Worm (Caenorhabditis elegans): ENCODE results near the gene glr-2.

Gene glr-2

DNA sequence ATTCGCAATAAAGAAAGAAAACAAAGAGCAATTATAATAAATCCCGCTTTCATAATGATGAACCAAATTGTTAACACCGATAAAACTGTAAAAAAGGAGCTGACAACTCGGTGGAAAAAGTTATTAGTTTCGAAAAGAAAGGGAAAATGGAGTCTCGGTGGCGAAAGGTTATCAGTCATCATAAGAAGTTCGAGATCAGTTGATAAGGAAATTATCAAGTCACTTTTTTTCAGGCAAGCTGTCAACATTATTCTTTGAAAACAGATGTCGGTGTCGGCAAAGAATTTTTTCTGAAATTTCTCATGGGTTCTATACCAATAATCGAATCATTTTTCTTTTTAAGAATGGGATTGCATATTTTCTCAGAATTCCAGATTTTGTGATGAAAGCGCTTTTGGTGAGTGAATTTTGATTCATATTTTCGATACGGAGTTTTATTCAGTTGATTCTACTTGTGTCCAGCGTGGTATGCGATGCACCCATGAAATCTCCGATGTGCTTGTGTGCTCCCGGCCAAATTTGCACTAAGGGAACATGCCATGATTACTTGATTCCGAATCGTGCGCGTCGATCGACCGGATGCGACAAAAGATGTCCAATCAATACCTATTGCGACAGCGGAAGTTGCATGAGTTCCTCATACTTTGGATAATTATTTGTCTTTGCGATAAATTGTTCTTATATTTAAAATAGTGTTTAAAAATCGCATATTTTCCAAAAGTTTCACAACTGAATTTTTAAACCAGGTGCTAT is 43.7 kb upstream of the glr-2 start, which contains the start of the genes F37C12.21 and F37C12.10 (continued):
- TF ChIP-seq dox-1 (GFP tag; IDR thresholded peaks at IDR 0.05), result peak; percentile 51
- no peak for TF ChIP-seq Y67H2A.10 (GFP tag; conservative IDR thresholded peaks at IDR 0.05)
- TF ChIP-seq egl-18 (GFP tag; IDR thresholded peaks at IDR 0.05), result no peak
- TF ChIP-seq F57C9.4 (tag; optimal IDR thresholded peaks at IDR 0.05), result no peak

DNA sequence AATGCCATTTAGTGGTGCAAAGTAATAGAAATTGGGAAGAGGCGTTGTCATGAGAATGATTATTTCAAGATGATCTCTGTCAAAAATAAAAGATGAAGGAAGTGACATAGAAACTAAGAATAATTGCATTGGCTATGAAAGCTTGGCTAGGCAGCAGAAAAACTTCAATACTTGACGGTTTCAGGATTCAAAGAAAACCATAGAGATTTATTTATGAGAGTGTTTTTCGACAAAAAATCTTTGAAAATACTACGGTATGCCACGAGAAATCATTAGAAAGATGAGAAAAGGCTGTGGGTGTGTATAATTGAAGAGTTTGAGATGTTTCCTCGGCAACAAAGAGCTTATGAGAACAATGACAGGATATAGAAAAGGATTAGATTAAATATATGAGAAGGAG is 40.7 kb upstream of the glr-2 start, which contains the start of gene F37C12.14:
Gene F37C12.14, minus strand, starts transcription at position 101 of the 400 bp plus-strand sequence.
- TF ChIP-seq ama-1 (optimal IDR thresholded peaks at IDR 0.05) (no peak), ama-1 (GFP tag; optimal IDR thresholded peaks at IDR 0.05) (no peak), dpff-1 (tag; optimal IDR thresholded peaks at IDR 0.05) (no peak), pbrm-1 (GFP tag; IDR thresholded peaks at IDR 0.05) (no peak), nhr-80 (tag; optimal IDR thresholded peaks at IDR 0.05) (no peak), mxl-1 (tag; optimal IDR thresholded peaks at IDR 0.05) (no peak), efl-1 (GFP tag; optimal IDR thresholded peaks at IDR 0.05) (no peak), ztf-22 (GFP tag; optimal IDR thresholded peaks at IDR 0.05) (no peak), Y53F4B.3 (GFP tag; IDR thresholded peaks at IDR 0.05) (no peak), F57C9.4 (tag; optimal IDR thresholded peaks at IDR 0.05) (no peak), lsy-27 (tag; optimal IDR thresholded peaks at IDR 0.05; ENCODE audit: borderline replicate concordance, insufficient read depth) (no peak), C17E4.6 (GFP tag; IDR thresholded peaks at IDR 0.05) (no peak), T07F8.4 (tag; optimal IDR thresholded peaks at IDR 0.05) (no peak), fkh-3 (tag; optimal IDR thresholded peaks at IDR 0.05) (no peak), ztf-18 (tag; optimal IDR thresholded peaks at IDR 0.05) (no peak), mcd-1 (GFP tag; IDR thresholded peaks at IDR 0.05) (no peak), dox-1 (GFP tag; IDR thresholded peaks at IDR 0.05) (no peak)

DNA sequence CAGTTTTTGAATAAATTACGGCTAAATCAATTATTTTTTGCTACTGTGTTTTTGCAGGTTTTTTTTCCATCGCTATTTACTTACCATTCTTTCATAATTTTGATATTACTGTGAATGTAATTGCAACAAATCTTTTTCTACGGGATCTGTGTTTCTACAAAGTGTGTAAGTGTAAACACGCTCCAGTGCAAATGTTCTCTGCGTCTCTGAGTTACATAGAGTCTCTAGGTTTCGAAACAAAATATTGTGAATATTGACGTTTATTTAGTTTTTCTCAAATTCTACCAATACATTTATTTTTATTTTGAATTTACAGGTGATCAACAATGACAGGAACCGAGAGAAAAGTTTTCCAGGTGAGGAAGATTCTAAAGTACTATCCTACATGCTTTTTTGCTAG is 39.3 kb upstream of the glr-2 start, which contains the start of gene yju-2:
Gene yju-2, plus strand, starts transcription at position 315 of the 400 bp plus-strand sequence.
- TF ChIP-seq unc-130 (GFP tag; optimal IDR thresholded peaks at IDR 0.05) (no peak), nhr-80 (tag; optimal IDR thresholded peaks at IDR 0.05) (peak; percentile 7), cebp-1 (GFP tag; IDR thresholded peaks at IDR 0.05) (no peak), cebp-1 (tag; optimal IDR thresholded peaks at IDR 0.05) (peak; percentile 58), ets-4 (GFP tag; optimal IDR thresholded peaks at IDR 0.05) (no peak), attf-5 (GFP tag; optimal IDR thresholded peaks at IDR 0.05) (peak; percentile 12), F52B5.7 (tag; optimal IDR thresholded peaks at IDR 0.05) (no peak), die-1 (tag; optimal IDR thresholded peaks at IDR 0.05) (no peak), ztf-22 (GFP tag; optimal IDR thresholded peaks at IDR 0.05) (no peak), mcd-1 (GFP tag; IDR thresholded peaks at IDR 0.05) (peak; percentile 68), F23B12.7 (tag; optimal IDR thresholded peaks at IDR 0.05; ENCODE audit: insufficient read depth) (peak; percentile 35), sea-2 (GFP tag; IDR thresholded peaks at IDR 0.05) (no peak), madf-10 (tag; optimal IDR thresholded peaks at IDR 0.05) (peak; percentile 3), nfya-1 (tag; optimal IDR thresholded peaks at IDR 0.05; ENCODE audit: borderline replicate concordance, insufficient read depth) (no peak), F10E7.11 (tag; optimal IDR thresholded peaks at IDR 0.05) (no peak), ceh-58 (GFP tag; IDR thresholded peaks at IDR 0.05) (no peak), ZK185.1 (tag; optimal IDR thresholded peaks at IDR 0.05; ENCODE audit: poor library complexity, severe bottlenecking) (no peak), ztf-18 (tag; optimal IDR thresholded peaks at IDR 0.05) (peak; percentile 2), hmg-1.2 (GFP tag; IDR thresholded peaks at IDR 0.05) (peak; percentile 81), ama-1 (optimal IDR thresholded peaks at IDR 0.05) (peak; percentile 16), ama-1 (GFP tag; optimal IDR thresholded peaks at IDR 0.05) (peak in 1 of 2 experiments; percentile 38), Y67H2A.10 (GFP tag; conservative IDR thresholded peaks at IDR 0.05) (no peak), ceh-27 (GFP tag; optimal IDR thresholded peaks at IDR 0.05) (no peak), mel-28 (tag; optimal IDR thresholded peaks at IDR 0.05; ENCODE audit: borderline replicate concordance) (no peak), F49E8.2 (tag; optimal IDR thresholded peaks at IDR 0.05; ENCODE audit: insufficient read depth) (peak; percentile 48), snpc-4 (GFP tag; optimal IDR thresholded peaks at IDR 0.05) (peak; percentile 31), snpc-4 (tag; optimal IDR thresholded peaks at IDR 0.05) (peak in 2 of 4 experiments; percentile 38 to 41), hlh-12 (tag; optimal IDR thresholded peaks at IDR 0.05) (no peak), repo-1 (tag; optimal IDR thresholded peaks at IDR 0.05) (peak; percentile 18), athp-1 (tag; optimal IDR thresholded peaks at IDR 0.05) (no peak), B0336.3 (GFP tag; IDR thresholded peaks at IDR 0.05) (0 out of 2 replicates have a peak, but pooled peaks have one; percentile 22), dpl-1 (GFP tag; optimal IDR thresholded peaks at IDR 0.05) (no peak)
